Fruit fly (Drosophila melanogaster): ENCODE measurements around the gene Hmt4-20.

dm6 chrX:625157-625627 is 30.6 kb downstream of the Hmt4-20 start, which contains the start of the genes CG13364 and Hinfp:
- TF ChIP-seq OdsH (GFP tag; optimal IDR thresholded peaks at IDR 0.05) (no peak), dsf (GFP tag; optimal IDR thresholded peaks at IDR 0.05; ENCODE audit: borderline replicate concordance) (no peak), usp (GFP tag; optimal IDR thresholded peaks at IDR 0.05) (no peak)

All from whole organism, wandering third instar larva.